Fruit fly (Drosophila melanogaster) whole organism, wandering third instar larva: ENCODE results near the gene BRWD3.

Experiments used
- Abd-B ChIP-seq: fragments of >200 bp; optimal IDR thresholded peaks from 2 replicates; lab custom pipeline; 2017; ENCODE audit warnings: missing biosample characterization, missing genetic modification characterization
- CG32264 ChIP-seq: fragments of 200-800 bp; sonication (Bioruptor generic); optimal IDR thresholded peaks from 2 replicates; lab custom pipeline; 2016; ENCODE audit warnings: missing biosample characterization, missing genetic modification characterization
- CrebA ChIP-seq: fragments of 200-800 bp; sonication (Bioruptor generic); optimal IDR thresholded peaks from 2 replicates; lab custom pipeline; 2016; ENCODE audit warnings: missing biosample characterization, mild to moderate bottlenecking, missing genetic modification characterization, borderline replicate concordance
- Dfd ChIP-seq: fragments of >200 bp; optimal IDR thresholded peaks from 2 replicates; lab custom pipeline; 2017; ENCODE audit warnings: missing biosample characterization, missing genetic modification characterization
- Dif ChIP-seq: fragments of 200-275, 200-300 bp; sonication (Bioruptor generic); optimal IDR thresholded peaks from 2 replicates; lab custom pipeline; 2018; ENCODE audit warnings: missing biosample characterization, missing genetic modification characterization; ENCODE audit not compliant: partially characterized antibody
- GATAd ChIP-seq: sonication (Bioruptor generic); optimal IDR thresholded peaks from 2 replicates; lab custom pipeline; 2016; ENCODE audit warnings: missing biosample characterization, missing genetic modification characterization
- HLH106 ChIP-seq: fragments of 200-800 bp; optimal IDR thresholded peaks from 3 replicates; lab custom pipeline; 2019; ENCODE audit warnings: missing biosample characterization, mild to moderate bottlenecking, missing genetic modification characterization, moderate library complexity
- Hnf4 ChIP-seq: fragments of 200-800 bp; sonication (Bioruptor generic); optimal IDR thresholded peaks from 2 replicates; lab custom pipeline; 2016; ENCODE audit warnings: missing biosample characterization, mild to moderate bottlenecking, missing genetic modification characterization
- Hr83 ChIP-seq: fragments of 200-300 bp; sonication (Bioruptor generic); optimal IDR thresholded peaks from 2 replicates; lab custom pipeline; 2016; ENCODE audit warnings: missing biosample characterization, mild to moderate bottlenecking, missing genetic modification characterization, moderate library complexity; ENCODE audit not compliant: poor library complexity, severe bottlenecking
- Jra ChIP-seq: sonication (Bioruptor generic); optimal IDR thresholded peaks from 2 replicates; lab custom pipeline; 2016; ENCODE audit warnings: missing biosample characterization, missing genetic modification characterization
- Mio ChIP-seq: sonication (Bioruptor generic); optimal IDR thresholded peaks from 2 replicates; lab custom pipeline; 2016; ENCODE audit warnings: missing biosample characterization, missing genetic modification characterization
- Myc ChIP-seq: fragments of >200 bp; optimal IDR thresholded peaks from 2 replicates; lab custom pipeline; 2017
- N ChIP-seq: fragments of >200 bp; optimal IDR thresholded peaks from 2 replicates; lab custom pipeline; 2018; ENCODE audit warnings: missing biosample characterization, missing external identifiers, missing genetic modification characterization
- OdsH ChIP-seq: fragments of 200-800 bp; sonication (Bioruptor generic); optimal IDR thresholded peaks from 2 replicates; lab custom pipeline; 2016; ENCODE audit warnings: missing biosample characterization, mild to moderate bottlenecking, missing genetic modification characterization
- Rel ChIP-seq, 2 experiments: fragments of 200-800 bp; sonication (Bioruptor generic) in 1 of 2; optimal IDR thresholded peaks; 2 replicates in 1 of 2; 3 replicates in 1 of 2; lab custom pipeline; 2016 to 2019; ENCODE audit warnings: mild to moderate bottlenecking in 2 of 2, missing biosample characterization in 2 of 2, missing genetic modification characterization in 2 of 2, moderate library complexity in 1 of 2
- Vsx2 ChIP-seq: fragments of 200-300, 225-300 bp; sonication (Bioruptor generic); optimal IDR thresholded peaks from 2 replicates; lab custom pipeline; 2018; ENCODE audit warnings: missing biosample characterization, missing genetic modification characterization; ENCODE audit not compliant: partially characterized antibody
- br ChIP-seq: fragments of 200-800 bp; sonication (Bioruptor generic); optimal IDR thresholded peaks from 2 replicates; lab custom pipeline; 2016; ENCODE audit warnings: missing biosample characterization, missing genetic modification characterization
- brk ChIP-seq: fragments of 200-800 bp; sonication (Bioruptor generic); optimal IDR thresholded peaks from 2 replicates; lab custom pipeline; 2016; ENCODE audit warnings: missing biosample characterization, mild to moderate bottlenecking, missing genetic modification characterization
- dl ChIP-seq, 2 experiments: fragments of 175-275, 200-275 bp in 1 of 2; fragments of 200-275 bp in 1 of 2; sonication (Bioruptor generic); optimal IDR thresholded peaks; lab custom pipeline; 2018; ENCODE audit warnings: mild to moderate bottlenecking in 2 of 2, missing biosample characterization in 2 of 2, missing genetic modification characterization in 2 of 2, moderate library complexity in 2 of 2; ENCODE audit not compliant: partially characterized antibody in 2 of 2, insufficient read depth in 1 of 2
- dmrt93B ChIP-seq: fragments of 200-800 bp; sonication (Bioruptor generic); optimal IDR thresholded peaks from 2 replicates; lab custom pipeline; 2018; ENCODE audit warnings: missing biosample characterization, mild to moderate bottlenecking, missing genetic modification characterization
- dsf ChIP-seq: sonication (Bioruptor generic); optimal IDR thresholded peaks from 2 replicates; lab custom pipeline; 2016; ENCODE audit warnings: missing biosample characterization, missing genetic modification characterization, borderline replicate concordance
- ey ChIP-seq: fragments of 200-800 bp; sonication (Bioruptor generic); optimal IDR thresholded peaks from 2 replicates; lab custom pipeline; 2016; ENCODE audit warnings: missing biosample characterization, missing genetic modification characterization
- foxo ChIP-seq, 2 experiments: fragments of 200-800 bp; sonication (Bioruptor generic); optimal IDR thresholded peaks; 2 replicates in 1 of 2; 3 replicates in 1 of 2; lab custom pipeline; 2016 to 2017; ENCODE audit warnings: missing biosample characterization in 2 of 2, missing genetic modification characterization in 2 of 2
- fru ChIP-seq: fragments of 200-800 bp; sonication (Bioruptor generic); optimal IDR thresholded peaks from 3 replicates; lab custom pipeline; 2016; ENCODE audit warnings: missing biosample characterization, mild to moderate bottlenecking, missing genetic modification characterization
- jim ChIP-seq: fragments of 175-275, 200-325 bp; sonication (Bioruptor generic); optimal IDR thresholded peaks from 2 replicates; lab custom pipeline; 2016; ENCODE audit warnings: missing biosample characterization, mild to moderate bottlenecking, missing genetic modification characterization
- lola ChIP-seq: fragments of >200 bp; optimal IDR thresholded peaks from 2 replicates; lab custom pipeline; 2017; ENCODE audit warnings: missing biosample characterization, missing genetic modification characterization
- pan ChIP-seq: fragments of >200 bp; optimal IDR thresholded peaks from 2 replicates; lab custom pipeline; 2017
- psq ChIP-seq: fragments of 200-800 bp; sonication (Bioruptor generic); optimal IDR thresholded peaks from 3 replicates; lab custom pipeline; 2017; ENCODE audit warnings: missing biosample characterization, mild to moderate bottlenecking, missing genetic modification characterization, moderate library complexity
- rgr ChIP-seq: fragments of 200-800 bp; sonication (Bioruptor generic); optimal IDR thresholded peaks from 3 replicates; lab custom pipeline; 2016; ENCODE audit warnings: missing biosample characterization, mild to moderate bottlenecking, missing genetic modification characterization
- sv ChIP-seq: fragments of 200-800 bp; sonication (Bioruptor generic); optimal IDR thresholded peaks from 3 replicates; lab custom pipeline; 2016; ENCODE audit warnings: missing biosample characterization, missing genetic modification characterization
- tai ChIP-seq: sonication (Bioruptor generic); optimal IDR thresholded peaks from 2 replicates; lab custom pipeline; 2016; ENCODE audit warnings: missing biosample characterization, missing genetic modification characterization
- woc ChIP-seq: sonication (Bioruptor generic); optimal IDR thresholded peaks from 2 replicates; lab custom pipeline; 2016; ENCODE audit warnings: missing biosample characterization, mild to moderate bottlenecking, missing genetic modification characterization

BRWD3 gene

DNA sequence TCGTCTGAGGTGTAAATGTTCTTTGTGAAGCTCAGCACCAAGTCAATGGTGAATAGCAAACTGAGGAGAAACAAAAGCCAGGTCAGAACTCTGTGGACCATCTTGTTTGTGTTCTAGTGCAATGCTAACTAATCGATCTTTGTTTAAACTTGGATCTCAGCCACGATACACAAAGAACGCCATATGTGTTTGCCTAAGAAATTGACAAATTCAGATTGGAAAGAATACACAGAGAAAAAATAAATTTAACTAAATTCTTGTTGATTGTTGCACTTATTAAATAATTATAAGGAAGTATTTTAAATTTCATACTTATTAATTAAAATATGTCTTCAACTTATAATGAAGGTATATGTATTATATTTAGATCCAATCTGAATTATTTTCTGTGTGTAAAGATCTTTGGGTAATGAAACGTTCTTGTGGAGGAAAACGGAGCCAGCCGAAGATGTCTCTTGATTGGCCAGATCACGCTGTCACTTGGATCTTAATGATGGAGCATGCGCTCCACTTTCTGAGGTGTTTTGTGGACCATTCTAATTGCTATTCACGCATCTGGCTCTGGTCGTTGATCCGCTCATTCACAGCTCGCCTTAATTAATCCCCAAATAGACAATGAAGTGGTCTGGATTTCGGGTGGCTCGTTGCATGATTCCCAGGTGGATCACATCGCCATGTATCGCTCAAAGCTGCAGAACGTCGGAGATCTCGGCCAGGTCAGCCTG, 46.2 kb downstream of the BRWD3 start, which contains the start of the genes CG17784 and CG13613:
TSS of gene CG17784 (minus strand) at position 101 of the 725 bp plus-strand sequence.
TSS of gene CG13613 (plus strand) at position 675 of the 725 bp plus-strand sequence.
- no peak for TF ChIP-seq tai (GFP tag; lab: Kevin White, UChicago)
- TF ChIP-seq OdsH (GFP tag; lab: Kevin White, UChicago): no peak
- TF ChIP-seq br (GFP tag; lab: Kevin White, UChicago): no peak
- no peak for TF ChIP-seq dl (GFP tag; optimal IDR thresholded peaks at IDR 0.05; lab: Kevin White, UChicago; ENCODE audit: insufficient read depth in 1 of 2, partially characterized antibody in 2 of 2)
- TF ChIP-seq lola (GFP tag; lab: Kevin White, UChicago): no peak
- TF ChIP-seq foxo (GFP tag; optimal IDR thresholded peaks at IDR 0.05; lab: Kevin White, UChicago): no peak
- no peak for TF ChIP-seq dsf (GFP tag; lab: Kevin White, UChicago)
- TF ChIP-seq brk (GFP tag; lab: Kevin White, UChicago): no peak
- no peak for TF ChIP-seq sv
- no peak for TF ChIP-seq Dif (GFP tag; lab: Kevin White, UChicago)
- no peak for TF ChIP-seq dmrt93B (GFP tag; lab: Kevin White, UChicago)
- no peak for TF ChIP-seq woc (GFP tag; lab: Kevin White, UChicago)

DNA sequence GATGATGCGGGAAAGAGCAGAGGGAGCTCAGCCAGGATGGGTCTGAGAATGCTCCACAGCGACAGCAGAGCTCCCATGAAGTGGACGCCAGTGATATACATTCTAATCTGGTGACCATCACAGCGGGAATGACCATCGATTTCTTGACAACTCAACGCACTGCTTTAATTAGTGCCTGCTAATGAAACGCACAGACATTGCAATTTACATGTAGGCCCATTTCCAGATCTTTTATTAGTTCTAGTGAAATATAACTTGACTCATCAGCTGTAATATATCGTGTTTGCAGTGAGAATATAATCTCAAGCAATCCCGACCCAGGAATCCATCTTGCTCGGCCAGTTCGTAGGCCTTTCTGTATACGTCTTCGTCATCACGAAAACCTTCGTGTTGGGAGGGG, 48.3 kb downstream of the BRWD3 start, which contains the start of gene CG42811:
TSS of gene CG42811 (minus strand) at position 101 of the 400 bp plus-strand sequence.
- TF ChIP-seq dl (GFP tag; optimal IDR thresholded peaks at IDR 0.05; lab: Kevin White, UChicago; ENCODE audit: insufficient read depth in 1 of 2, partially characterized antibody in 2 of 2): no peak
- no peak for TF ChIP-seq Mio (GFP tag; lab: Kevin White, UChicago)
- TF ChIP-seq rgr (GFP tag; lab: Kevin White, UChicago): no peak
- no peak for TF ChIP-seq Rel (GFP tag; optimal IDR thresholded peaks at IDR 0.05; lab: Kevin White, UChicago)
- no peak for TF ChIP-seq Rel (tag; optimal IDR thresholded peaks at IDR 0.05; lab: Kevin White, UChicago)
- TF ChIP-seq tai (GFP tag; lab: Kevin White, UChicago): no peak
- TF ChIP-seq woc (GFP tag; lab: Kevin White, UChicago): no peak
- no peak for TF ChIP-seq Jra (GFP tag; lab: Kevin White, UChicago)
- TF ChIP-seq brk (GFP tag; lab: Kevin White, UChicago): no peak
- no peak for TF ChIP-seq Hr83 (GFP tag; lab: Kevin White, UChicago)
- TF ChIP-seq CG32264 (GFP tag; lab: Kevin White, UChicago): no peak
- TF ChIP-seq Abd-B: no peak
- TF ChIP-seq psq (GFP tag; lab: Kevin White, UChicago): no peak
- no peak for TF ChIP-seq fru (GFP tag; lab: Kevin White, UChicago)
- no peak for TF ChIP-seq Vsx2 (GFP tag; lab: Kevin White, UChicago)
- TF ChIP-seq dmrt93B (GFP tag; lab: Kevin White, UChicago): no peak

DNA sequence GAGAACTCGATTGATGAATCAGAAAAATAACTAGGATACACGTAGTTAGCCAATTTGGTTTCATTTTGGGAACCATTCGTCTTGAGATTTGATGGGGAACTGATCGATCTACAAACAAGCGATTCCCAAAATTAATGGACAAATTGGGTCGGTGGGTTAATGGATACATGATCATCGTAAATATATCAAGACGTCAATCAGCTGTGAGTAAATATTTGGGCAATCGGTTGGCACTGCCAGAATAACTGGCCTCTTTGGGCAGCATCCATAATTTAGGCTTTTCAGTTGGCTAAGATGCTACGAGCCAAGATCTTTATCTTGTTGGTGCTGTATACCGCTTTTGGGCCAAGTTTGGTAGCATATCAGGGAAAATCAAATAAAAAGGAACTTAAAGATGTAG, 49.3 kb downstream of the BRWD3 start, which contains the start of the genes CG42812 and CG33341:
TSS of gene CG42812 (minus strand) at position 101 of the 400 bp plus-strand sequence.
TSS of gene CG33341 (plus strand) at position 295 of the 400 bp plus-strand sequence.
- no peak for TF ChIP-seq HLH106 (tag; lab: Kevin White, UChicago)
- TF ChIP-seq dmrt93B (GFP tag; lab: Kevin White, UChicago): no peak
- no peak for TF ChIP-seq rgr (GFP tag; lab: Kevin White, UChicago)
- TF ChIP-seq woc (GFP tag; lab: Kevin White, UChicago): no peak

DNA sequence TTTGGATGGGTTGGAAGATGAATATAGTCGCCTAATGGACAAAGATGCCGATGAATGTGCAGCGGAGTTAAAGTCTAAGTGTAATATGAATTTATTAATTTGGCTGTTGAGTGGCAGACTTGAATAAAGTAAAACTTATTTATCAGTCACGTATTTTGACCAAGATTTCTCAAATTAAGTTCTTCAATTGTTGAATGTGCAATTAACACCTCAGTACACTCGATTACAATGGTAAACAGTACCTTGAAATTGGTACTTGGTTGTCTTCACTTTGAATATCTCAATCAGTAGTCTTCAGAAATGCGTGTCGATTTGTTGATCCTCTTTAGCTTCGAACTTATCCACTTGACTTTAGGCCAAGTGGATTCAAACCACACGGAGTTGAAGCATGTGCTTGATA, 50.5 kb downstream of the BRWD3 start, which contains the start of gene CG13614:
TSS of gene CG13614 (plus strand) at position 301 of the 400 bp plus-strand sequence.
- TF ChIP-seq Mio (GFP tag; lab: Kevin White, UChicago): no peak
- TF ChIP-seq brk (GFP tag; lab: Kevin White, UChicago): no peak
- no peak for TF ChIP-seq CrebA
- TF ChIP-seq pan: no peak
- TF ChIP-seq Myc (lab: Kevin White, UChicago): no peak
- TF ChIP-seq ey (GFP tag; lab: Kevin White, UChicago): no peak
- TF ChIP-seq Jra (GFP tag; lab: Kevin White, UChicago): no peak

DNA sequence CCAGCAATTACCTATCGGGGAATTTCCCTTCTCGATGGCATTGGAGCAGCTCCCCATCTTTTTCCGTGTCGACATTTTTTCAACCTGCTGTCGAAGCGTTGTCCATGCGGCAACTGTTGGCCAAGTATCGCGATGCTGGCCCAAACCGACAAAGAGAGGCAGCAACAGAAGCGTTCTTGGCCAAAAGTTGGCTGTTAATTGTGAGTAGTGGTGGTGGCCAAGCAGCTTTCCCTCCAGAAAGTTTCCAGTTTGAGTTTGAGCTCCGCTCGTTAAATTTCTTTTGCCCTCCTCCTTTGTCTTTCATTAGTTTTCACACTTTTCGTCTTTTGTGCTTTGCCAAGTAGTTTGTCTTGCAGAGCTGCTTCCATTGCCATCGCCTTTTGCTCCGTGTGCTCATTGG, 53.9 kb downstream of the BRWD3 start, which contains the start of gene CG17782:
TSS of gene CG17782 (minus strand) at position 101 of the 400 bp plus-strand sequence.
- TF ChIP-seq pan (no peak), ey (GFP tag; lab: Kevin White, UChicago) (no peak), fru (GFP tag; lab: Kevin White, UChicago) (no peak), Myc (lab: Kevin White, UChicago) (no peak), GATAd (GFP tag; lab: Kevin White, UChicago) (no peak), brk (GFP tag; lab: Kevin White, UChicago) (no peak), Hnf4 (GFP tag; lab: Kevin White, UChicago) (no peak), foxo (GFP tag; optimal IDR thresholded peaks at IDR 0.05; lab: Kevin White, UChicago) (no peak), br (GFP tag; lab: Kevin White, UChicago) (no peak), N (no peak), tai (GFP tag; lab: Kevin White, UChicago) (no peak), dsf (GFP tag; lab: Kevin White, UChicago) (no peak), jim (GFP tag; lab: Kevin White, UChicago) (no peak), Jra (GFP tag; lab: Kevin White, UChicago) (no peak), dl (GFP tag; optimal IDR thresholded peaks at IDR 0.05; lab: Kevin White, UChicago; ENCODE audit: insufficient read depth in 1 of 2, partially characterized antibody in 2 of 2) (no peak), CrebA (no peak), Dfd (GFP tag; lab: Kevin White, UChicago) (no peak), Dif (GFP tag; lab: Kevin White, UChicago) (no peak)
- TF ChIP-seq, all 38 proteins: peak for 0
